Worm (Caenorhabditis elegans) whole organism, dauer: ENCODE results near the gene M18.3.

ENCODE experiments used
- unc-62 ChIP-seq: sonication (generic microtip); optimal IDR thresholded peaks from 2 replicates; lab custom pipeline; 2017; ENCODE audit warnings: missing biosample characterization, missing genetic modification reagents, missing genetic modification characterization

The M18.3 gene

DNA sequence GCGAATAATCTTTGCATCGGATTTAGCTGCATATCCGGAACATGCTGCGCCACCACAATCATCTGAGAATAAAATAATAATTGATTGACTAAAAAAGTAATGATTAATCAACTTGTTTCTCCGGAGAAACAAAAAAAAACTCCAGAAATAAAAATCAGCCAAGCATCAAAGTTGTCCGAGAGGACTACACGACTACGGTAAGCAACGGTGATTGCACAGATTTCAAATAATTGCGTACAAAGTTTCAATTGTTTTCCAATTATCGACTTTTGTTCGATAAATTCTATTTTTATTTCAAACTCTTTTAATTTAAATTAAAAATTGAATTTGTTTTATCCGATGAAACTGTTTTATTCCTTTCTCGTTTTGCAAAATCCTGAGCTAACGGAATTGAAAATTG lies 12.3 kb upstream of the M18.3 start, which contains the start of gene cpsf-4:
cpsf-4 (minus strand) TSS at position 62 of the 400 bp plus-strand sequence.
- no peak for TF ChIP-seq unc-62 (GFP tag; lab: Kevin White, UChicago)

DNA sequence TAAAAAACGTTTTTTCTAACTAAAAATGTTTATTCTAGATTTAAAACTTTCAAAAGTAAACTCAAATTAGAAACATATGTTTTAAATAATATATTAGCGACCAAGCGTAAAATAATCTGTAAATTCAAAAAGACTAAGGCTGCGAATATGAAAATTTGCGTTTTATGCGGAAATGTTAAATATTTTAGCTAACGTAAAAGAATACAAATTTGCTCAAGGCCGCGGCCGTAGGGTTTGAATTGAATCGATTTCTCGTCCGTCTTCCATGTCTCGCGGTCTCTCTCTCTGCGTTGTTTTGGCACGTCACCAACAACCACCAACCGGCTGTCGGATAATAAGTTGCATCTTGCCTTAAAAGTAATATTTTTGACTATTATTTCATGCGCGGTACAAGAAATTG lies 11.8 kb upstream of the M18.3 start, which contains the start of gene F11A10.5:
F11A10.5 (plus strand) TSS at position 301 of the 400 bp plus-strand sequence.
- no peak for TF ChIP-seq unc-62 (GFP tag; lab: Kevin White, UChicago)

DNA sequence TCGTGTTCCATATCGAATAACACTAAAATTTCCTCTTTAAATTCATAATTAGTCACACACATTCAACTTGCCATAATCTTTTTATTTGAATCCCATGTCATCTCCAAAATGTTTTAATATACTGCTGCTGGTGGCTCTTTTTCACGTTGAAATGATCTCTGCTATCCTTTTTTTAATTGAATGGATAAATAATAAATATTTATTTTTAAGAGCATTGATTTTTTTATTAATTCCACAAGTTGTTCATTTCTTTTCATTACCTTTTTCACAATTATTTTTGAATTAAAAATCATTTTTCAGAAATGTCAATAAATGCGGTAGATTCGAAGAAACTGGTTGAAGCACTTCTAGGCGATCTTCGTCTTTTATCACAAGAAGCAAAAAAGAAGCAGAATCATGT lies 9.2 kb upstream of the M18.3 start, which contains the start of gene mon-2:
mon-2 (plus strand) TSS at position 301 of the 400 bp plus-strand sequence.
- no peak for TF ChIP-seq unc-62 (GFP tag; lab: Kevin White, UChicago)

DNA sequence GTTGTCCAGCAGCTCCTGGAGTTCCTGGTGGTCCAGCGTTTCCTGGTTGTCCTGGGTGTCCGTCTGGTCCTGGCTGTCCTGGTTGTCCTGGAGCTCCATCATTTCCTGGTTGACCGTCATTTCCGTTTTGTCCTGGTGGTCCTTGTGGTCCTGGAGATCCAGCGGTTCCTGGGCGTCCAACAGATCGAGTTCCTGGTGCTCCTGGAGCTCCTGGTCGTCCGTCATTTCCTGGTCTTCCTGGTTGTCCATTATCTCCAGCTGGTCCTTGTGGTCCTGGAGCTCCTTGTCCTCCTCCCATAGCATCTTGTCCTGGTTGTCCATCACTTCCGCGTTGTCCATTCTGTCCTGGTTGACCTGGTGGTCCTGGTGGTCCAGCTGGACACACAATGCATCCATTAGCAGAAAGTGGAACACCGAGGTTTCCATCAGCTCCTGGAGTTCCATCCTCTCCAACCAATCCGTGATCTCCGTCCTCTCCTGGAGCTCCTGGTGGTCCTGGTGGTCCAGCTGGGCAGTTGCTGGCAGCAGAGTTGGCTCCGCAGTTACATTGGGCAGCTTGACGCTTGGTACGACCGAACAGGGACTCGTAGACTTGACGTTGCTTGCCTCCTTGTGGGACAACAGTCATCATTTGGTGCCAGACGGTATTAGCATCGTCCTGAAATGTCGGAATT lies 3.5 kb downstream of the M18.3 start:
- TF ChIP-seq unc-62 (GFP tag; lab: Kevin White, UChicago) = no peak

DNA sequence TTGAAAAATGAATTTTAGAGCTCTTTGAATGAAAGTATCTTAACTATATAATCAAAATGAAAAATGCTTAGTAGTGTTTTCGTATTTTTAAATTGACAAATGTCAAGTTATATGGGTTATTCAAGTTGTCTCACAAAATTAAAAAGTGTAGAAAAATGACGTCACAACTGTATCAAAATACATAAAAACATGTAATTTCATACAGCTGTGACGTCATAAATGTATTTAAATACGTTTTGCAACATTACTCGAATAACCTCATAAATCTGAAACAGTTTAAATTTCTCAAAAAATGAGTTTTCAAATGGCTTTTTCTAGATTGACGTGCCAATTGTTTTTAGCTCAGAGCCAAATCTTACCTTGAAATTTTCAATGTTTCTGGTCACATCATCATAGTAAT lies 4.1 kb downstream of the M18.3 start:
- no peak for TF ChIP-seq unc-62 (GFP tag; lab: Kevin White, UChicago)

DNA sequence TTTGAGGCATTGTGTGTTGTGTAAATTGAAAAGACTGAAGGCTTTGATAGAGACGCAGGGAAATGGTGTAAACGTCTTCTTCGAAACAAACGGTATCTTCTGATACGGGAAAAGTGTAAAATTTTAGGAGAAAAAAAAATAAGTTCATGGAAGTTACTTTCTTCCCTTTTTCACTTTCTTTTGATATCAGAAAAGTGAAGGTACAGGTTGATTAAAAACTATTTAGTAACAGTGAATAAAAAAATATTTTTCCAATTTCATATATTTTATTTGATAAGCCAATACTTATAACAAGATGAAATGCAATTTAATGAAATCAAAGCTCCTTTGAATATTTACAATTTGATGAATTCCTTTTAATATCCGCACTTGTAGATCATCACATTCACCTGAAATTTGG lies 4.7 kb downstream of the M18.3 start, which contains the start of gene col-129:
col-129 (minus strand) TSS at position 101 of the 400 bp plus-strand sequence.
- TF ChIP-seq unc-62 (GFP tag; lab: Kevin White, UChicago) = no peak

DNA sequence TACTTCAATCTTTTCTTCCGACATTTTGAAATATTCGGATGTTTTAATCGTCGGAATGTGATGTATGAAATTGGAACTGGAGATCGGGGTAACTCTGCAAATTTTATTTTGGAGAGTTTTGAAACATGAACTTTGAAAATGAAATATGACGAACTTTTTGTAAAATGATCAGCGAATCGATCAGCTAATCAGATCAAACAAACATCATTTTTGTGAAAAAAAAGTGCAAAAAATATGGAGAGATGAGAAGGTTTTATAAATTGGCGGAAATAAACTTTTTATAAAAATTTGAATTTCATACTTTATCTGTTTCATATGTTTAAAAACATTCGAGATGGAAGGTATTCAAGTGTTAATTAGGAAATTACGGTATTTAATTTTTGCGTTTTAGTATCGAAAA lies 5.8 kb downstream of the M18.3 start, which contains the start of gene dlc-2:
dlc-2 (minus strand) TSS at position 101 of the 400 bp plus-strand sequence.
- no peak for TF ChIP-seq unc-62 (GFP tag; lab: Kevin White, UChicago)

DNA sequence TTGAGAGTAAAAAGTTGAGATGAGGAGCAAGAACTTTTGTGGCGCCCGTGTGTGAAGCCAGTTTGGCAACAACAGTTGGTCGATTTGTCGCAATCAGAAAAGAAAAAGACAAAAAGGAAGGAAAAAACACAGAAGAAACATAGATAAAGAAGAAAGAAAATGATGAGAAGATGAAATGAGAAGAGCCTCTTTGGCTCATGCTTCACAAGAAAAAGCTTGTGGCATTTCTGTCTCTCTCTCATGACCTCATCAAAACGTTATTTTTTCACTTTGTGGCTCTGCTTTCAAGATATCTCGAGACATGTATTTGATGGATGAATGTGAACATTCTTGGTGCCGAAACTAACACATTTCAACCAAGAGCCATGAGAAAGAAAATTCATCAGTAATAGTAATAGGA lies 7.4 kb downstream of the M18.3 start:
- no peak for TF ChIP-seq unc-62 (GFP tag; lab: Kevin White, UChicago)

DNA sequence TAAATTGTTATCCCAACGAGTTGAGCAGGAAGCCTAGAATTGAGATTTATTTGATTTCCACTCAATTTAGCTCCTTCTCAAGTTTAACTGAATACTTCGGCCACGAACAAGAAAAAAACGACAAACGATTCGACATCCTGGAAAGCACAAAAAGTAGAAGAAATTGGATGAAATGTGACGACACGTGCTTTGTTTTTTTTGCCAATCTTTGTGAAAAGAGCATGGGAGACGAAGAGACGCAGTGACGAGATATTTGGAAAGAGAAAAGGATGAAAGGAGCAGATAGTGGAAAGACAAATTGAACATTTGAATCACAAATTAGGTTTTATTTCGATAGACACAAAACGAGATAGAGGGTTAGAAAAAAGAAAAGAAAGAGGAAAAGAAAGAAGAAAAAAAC lies 8.8 kb downstream of the M18.3 start:
- TF ChIP-seq unc-62 (GFP tag; lab: Kevin White, UChicago) = no peak

DNA sequence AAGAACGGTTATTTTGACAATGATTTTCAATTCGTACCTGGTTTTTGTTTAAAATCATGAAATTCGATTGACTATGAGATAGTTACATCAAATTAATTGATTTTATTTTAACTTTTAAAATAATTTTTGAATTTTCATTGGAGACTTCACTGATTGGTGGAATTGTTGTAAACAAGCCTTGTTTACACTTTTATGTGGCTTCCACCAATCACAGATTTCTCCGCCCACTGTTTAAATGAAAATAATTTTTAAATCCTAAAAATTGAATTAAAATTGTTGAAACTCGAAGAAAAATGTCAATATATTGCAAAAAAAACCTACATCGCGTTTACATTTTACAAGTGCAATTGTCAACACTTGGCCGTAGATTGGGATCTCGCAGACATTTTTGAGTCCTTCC lies 14.9 kb downstream of the M18.3 start:
- TF ChIP-seq unc-62 (GFP tag; lab: Kevin White, UChicago) = no peak

DNA sequence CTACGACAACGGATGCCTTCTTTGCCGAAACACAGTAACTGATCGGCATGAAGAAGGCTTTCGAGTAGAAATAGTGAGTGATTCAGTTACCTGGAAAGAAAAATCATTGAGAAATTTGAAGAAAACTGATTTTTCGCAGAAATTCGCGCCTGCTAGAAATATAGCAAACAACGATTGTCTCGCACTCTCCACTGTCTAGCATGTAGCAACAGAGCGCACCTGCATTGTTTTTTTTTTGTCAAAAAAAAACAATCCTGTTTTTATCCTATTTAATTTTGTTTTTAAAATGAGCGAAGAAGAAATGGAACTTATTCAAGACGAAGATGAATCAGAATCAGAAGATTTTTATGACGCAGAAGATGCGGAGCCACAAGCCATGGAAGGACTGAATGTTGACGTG lies 15.4 kb downstream of the M18.3 start, which contains the start of the genes ddb-1 and M18.6:
ddb-1 (minus strand) TSS at position 90 of the 400 bp plus-strand sequence.
M18.6 (plus strand) TSS at position 235 of the 400 bp plus-strand sequence.
- TF ChIP-seq unc-62 (GFP tag; lab: Kevin White, UChicago) = no peak

DNA sequence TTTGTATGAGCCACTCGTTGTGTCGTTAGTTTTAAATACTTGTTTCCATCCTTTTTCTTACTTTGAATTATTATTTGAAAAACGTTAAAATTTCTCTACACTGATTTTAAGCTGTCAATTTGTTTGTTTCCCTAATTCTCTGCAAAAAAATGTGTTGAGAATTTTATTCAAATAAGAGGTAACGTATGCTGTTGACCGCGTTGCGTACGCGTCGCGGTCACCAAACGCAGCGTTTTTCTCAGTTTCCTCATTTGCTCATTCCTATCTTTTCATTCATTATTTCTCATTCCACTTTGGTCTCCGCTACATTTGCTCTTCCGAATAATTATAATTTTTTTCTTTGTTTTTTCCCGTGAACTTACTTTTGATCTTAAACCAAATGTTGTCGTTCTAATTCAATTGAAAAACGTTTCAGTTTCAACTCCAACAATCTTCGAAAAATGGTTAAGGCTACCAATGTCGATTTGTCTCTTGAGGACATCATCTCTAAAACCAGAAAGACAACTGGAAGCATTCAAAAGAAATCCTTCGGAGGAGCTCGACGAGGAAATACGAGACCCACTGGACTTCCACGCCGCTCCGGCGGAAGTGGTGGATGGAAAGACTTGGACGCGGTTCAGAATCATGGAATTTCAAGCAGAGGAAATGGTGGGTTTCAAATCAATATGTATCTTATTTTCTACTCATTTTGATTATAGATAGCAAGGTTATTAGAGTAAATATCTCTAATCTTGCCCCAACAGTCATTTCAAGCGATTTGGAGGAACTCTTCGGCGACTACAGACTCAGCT lies 17.4 kb downstream of the M18.3 start, which contains the start of gene aly-3:
aly-3 (plus strand) TSS at position 409 of the 791 bp plus-strand sequence.
- no peak for TF ChIP-seq unc-62 (GFP tag; lab: Kevin White, UChicago)

DNA sequence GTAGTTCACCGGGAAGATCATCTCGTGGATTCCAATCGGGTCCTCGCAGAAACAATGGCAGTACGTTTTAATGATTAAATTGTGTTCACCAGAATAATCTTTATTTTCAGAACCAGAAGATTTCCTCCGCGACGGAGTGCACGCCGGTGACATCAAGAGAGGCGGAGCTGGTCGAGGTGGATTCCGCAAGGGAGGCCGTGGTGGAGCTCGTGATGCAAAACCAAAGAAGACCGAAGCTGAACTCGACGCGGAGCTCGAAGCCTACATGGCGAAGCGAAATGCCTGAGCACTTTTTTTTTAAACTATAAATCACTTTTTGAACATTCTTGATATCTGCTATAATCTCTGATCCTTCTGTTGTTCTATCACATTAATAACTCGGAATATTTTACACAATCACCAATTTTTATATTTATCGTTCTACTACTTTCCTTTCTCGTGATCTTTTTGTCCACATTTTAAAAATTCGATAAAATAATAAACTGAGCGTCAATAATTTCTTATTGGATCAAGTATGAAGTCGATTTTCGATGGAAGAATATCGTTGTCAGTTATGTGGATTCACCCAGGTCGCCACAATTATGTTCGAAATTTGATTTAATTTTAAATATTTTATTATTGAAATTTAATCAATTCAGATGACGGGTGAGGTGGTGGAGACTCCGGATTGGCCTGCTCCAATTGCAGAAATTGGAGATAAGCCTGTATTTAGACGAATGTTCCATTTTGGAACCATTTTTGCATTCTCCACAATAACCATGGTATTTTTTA lies 18.8 kb downstream of the M18.3 start, which contains the start of gene dhhc-6:
dhhc-6 (plus strand) TSS at position 639 of the 771 bp plus-strand sequence.
- TF ChIP-seq unc-62 (GFP tag; lab: Kevin White, UChicago) = no peak

DNA sequence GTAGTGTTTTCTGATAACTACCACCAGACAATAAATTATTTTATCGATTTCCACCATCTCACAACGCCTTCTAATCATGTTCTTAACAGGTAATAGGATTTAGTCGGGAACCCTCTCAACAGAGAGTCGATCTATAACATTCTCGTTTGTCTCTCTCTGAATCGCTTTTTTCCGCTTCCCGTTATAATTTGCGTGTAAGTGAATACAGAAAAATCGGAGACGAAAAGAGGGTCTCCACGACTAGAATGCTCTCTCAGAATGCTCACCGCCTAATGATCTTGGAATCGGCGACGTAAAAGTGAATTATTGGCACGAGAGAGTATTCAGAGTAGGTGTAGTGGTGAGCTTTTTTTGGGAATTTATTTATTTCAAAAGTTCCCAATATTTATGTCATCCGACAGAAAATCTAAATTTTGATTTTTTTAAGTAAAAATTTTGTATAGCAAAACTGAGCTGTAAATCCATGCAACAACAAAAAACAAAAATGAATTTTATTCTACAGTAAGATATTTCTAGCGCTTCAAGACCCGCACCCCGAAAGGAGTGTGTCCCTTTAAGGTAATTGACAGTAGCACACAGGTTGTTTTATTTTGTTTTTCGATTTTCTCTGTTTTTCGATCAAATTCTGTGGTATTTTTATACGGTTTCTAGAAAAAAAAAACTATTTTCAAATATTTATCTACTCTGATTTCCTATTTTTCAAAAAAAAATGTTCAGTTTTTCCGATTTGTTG lies 21.2 kb downstream of the M18.3 start:
- TF ChIP-seq unc-62 (GFP tag; lab: Kevin White, UChicago) = no peak
